Fruit fly (Drosophila melanogaster): Measurements from ENCODE around the gene Ube4A.

Ube4A gene

dm6 chr2L:6611374-6612005 lies 46.8 kb upstream of the Ube4A start:
- no peak for TF ChIP-seq foxo (GFP tag; optimal IDR thresholded peaks at IDR 0.05)
- no peak for TF ChIP-seq N (GFP tag; optimal IDR thresholded peaks at IDR 0.05)
- no peak for TF ChIP-seq br (GFP tag; optimal IDR thresholded peaks at IDR 0.05)
- TF ChIP-seq brk (GFP tag; optimal IDR thresholded peaks at IDR 0.05): no peak
- TF ChIP-seq GATAd (GFP tag; optimal IDR thresholded peaks at IDR 0.05): no peak
- TF ChIP-seq Mio (GFP tag; optimal IDR thresholded peaks at IDR 0.05): no peak
- TF ChIP-seq Hr78 (GFP tag; optimal IDR thresholded peaks at IDR 0.05): no peak
- no peak for TF ChIP-seq usp (GFP tag; optimal IDR thresholded peaks at IDR 0.05)
- no peak for TF ChIP-seq sv (GFP tag; optimal IDR thresholded peaks at IDR 0.05)
- no peak for TF ChIP-seq Dfd (GFP tag; optimal IDR thresholded peaks at IDR 0.05)
- no peak for TF ChIP-seq jim (GFP tag; optimal IDR thresholded peaks at IDR 0.05)
- no peak for TF ChIP-seq pan (optimal IDR thresholded peaks at IDR 0.05)
- no peak for TF ChIP-seq Sp1 (GFP tag; optimal IDR thresholded peaks at IDR 0.05)
- no peak for TF ChIP-seq OdsH (GFP tag; optimal IDR thresholded peaks at IDR 0.05)
- TF ChIP-seq psq (GFP tag; optimal IDR thresholded peaks at IDR 0.05): no peak
- TF ChIP-seq Abd-B (GFP tag; optimal IDR thresholded peaks at IDR 0.05): no peak
- no peak for TF ChIP-seq Vsx2 (GFP tag; optimal IDR thresholded peaks at IDR 0.05; ENCODE audit: partially characterized antibody)
- no peak for TF ChIP-seq CrebA (GFP tag; optimal IDR thresholded peaks at IDR 0.05; ENCODE audit: borderline replicate concordance)
- TF ChIP-seq dl (GFP tag; optimal IDR thresholded peaks at IDR 0.05; ENCODE audit: insufficient read depth in 1 of 2, partially characterized antibody in 2 of 2): no peak

dm6 chr2L:6612477-6613004 lies 45.8 kb upstream of the Ube4A start:
- TF ChIP-seq sage (GFP tag; optimal IDR thresholded peaks at IDR 0.05) (peak; percentile 100), h (GFP tag; optimal IDR thresholded peaks at IDR 0.05) (peak; percentile 100), Abd-B (GFP tag; optimal IDR thresholded peaks at IDR 0.05) (no peak), Rel (GFP tag; optimal IDR thresholded peaks at IDR 0.05) (peak; percentile 100), Rel (tag; optimal IDR thresholded peaks at IDR 0.05) (peak; percentile 99), br (GFP tag; optimal IDR thresholded peaks at IDR 0.05) (peak; percentile 100), ey (GFP tag; optimal IDR thresholded peaks at IDR 0.05) (peak; percentile 100), OdsH (GFP tag; optimal IDR thresholded peaks at IDR 0.05) (peak; percentile 100), psq (GFP tag; optimal IDR thresholded peaks at IDR 0.05) (peak; percentile 100), Sp1 (GFP tag; optimal IDR thresholded peaks at IDR 0.05) (peak; percentile 100), HLH106 (tag; optimal IDR thresholded peaks at IDR 0.05) (peak; percentile 100), pan (optimal IDR thresholded peaks at IDR 0.05) (no peak), usp (GFP tag; optimal IDR thresholded peaks at IDR 0.05) (no peak), Hr78 (GFP tag; optimal IDR thresholded peaks at IDR 0.05) (no peak), Dif (GFP tag; optimal IDR thresholded peaks at IDR 0.05; ENCODE audit: partially characterized antibody) (peak; percentile 69), foxo (GFP tag; optimal IDR thresholded peaks at IDR 0.05) (peak; percentile 100), fru (GFP tag; optimal IDR thresholded peaks at IDR 0.05) (peak; percentile 100), Mio (GFP tag; optimal IDR thresholded peaks at IDR 0.05) (peak; percentile 98), Jra (GFP tag; optimal IDR thresholded peaks at IDR 0.05) (peak; percentile 100), tai (GFP tag; optimal IDR thresholded peaks at IDR 0.05) (peak; percentile 100), N (GFP tag; optimal IDR thresholded peaks at IDR 0.05) (no peak), sv (GFP tag; optimal IDR thresholded peaks at IDR 0.05) (peak; percentile 100), jim (GFP tag; optimal IDR thresholded peaks at IDR 0.05) (peak; percentile 84), Dfd (GFP tag; optimal IDR thresholded peaks at IDR 0.05) (peak; percentile 99), GATAd (GFP tag; optimal IDR thresholded peaks at IDR 0.05) (peak; percentile 100), Hnf4 (GFP tag; optimal IDR thresholded peaks at IDR 0.05) (peak; percentile 100), CrebA (GFP tag; optimal IDR thresholded peaks at IDR 0.05; ENCODE audit: borderline replicate concordance) (peak; percentile 99), dsf (GFP tag; optimal IDR thresholded peaks at IDR 0.05; ENCODE audit: borderline replicate concordance) (peak; percentile 99), dmrt93B (GFP tag; optimal IDR thresholded peaks at IDR 0.05) (peak; percentile 100), dl (GFP tag; optimal IDR thresholded peaks at IDR 0.05; ENCODE audit: insufficient read depth in 1 of 2, partially characterized antibody in 2 of 2) (peak in 1 of 2 experiments; percentile 30), Hr83 (GFP tag; optimal IDR thresholded peaks at IDR 0.05; ENCODE audit: poor library complexity, severe bottlenecking) (peak; percentile 99), Vsx2 (GFP tag; optimal IDR thresholded peaks at IDR 0.05; ENCODE audit: partially characterized antibody) (no peak), CG32264 (GFP tag; optimal IDR thresholded peaks at IDR 0.05) (peak; percentile 100), CG9705 (GFP tag; optimal IDR thresholded peaks at IDR 0.05) (peak; percentile 100), lola (GFP tag; optimal IDR thresholded peaks at IDR 0.05) (no peak), woc (GFP tag; optimal IDR thresholded peaks at IDR 0.05) (peak; percentile 100), brk (GFP tag; optimal IDR thresholded peaks at IDR 0.05) (peak; percentile 99), rgr (GFP tag; optimal IDR thresholded peaks at IDR 0.05) (peak; percentile 100), Myc (optimal IDR thresholded peaks at IDR 0.05) (peak; percentile 23)

Measured in whole organism, wandering third instar larva.